Worm (Caenorhabditis elegans): Measurements from ENCODE around the gene nhr-257.
A peak's percentile ranks its signal among the peaks of the same experiment; 100 is the strongest.

nhr-257 gene

ce11 chrII:3877127-3877526 lies 24.4 kb downstream of the nhr-257 start, which contains the start of gene nep-3:
Gene nep-3 (minus strand): TSS chrII:3877227.
- TF ChIP-seq lim-6 (tag; optimal IDR thresholded peaks at IDR 0.05) (no peak), unc-86 (tag; optimal IDR thresholded peaks at IDR 0.05) (no peak), sox-2 (GFP tag; IDR thresholded peaks at IDR 0.05) (no peak), hlh-15 (tag; optimal IDR thresholded peaks at IDR 0.05) (no peak), ztf-16 (tag; optimal IDR thresholded peaks at IDR 0.05) (no peak), elt-4 (tag; optimal IDR thresholded peaks at IDR 0.05) (no peak), fax-1 (tag; optimal IDR thresholded peaks at IDR 0.05) (no peak), syd-9 (tag; optimal IDR thresholded peaks at IDR 0.05) (no peak), hlh-13 (GFP tag; optimal IDR thresholded peaks at IDR 0.05) (no peak), ref-2 (tag; optimal IDR thresholded peaks at IDR 0.05) (no peak)

- no peak for TF ChIP-seq ceh-14 (tag; optimal IDR thresholded peaks at IDR 0.05)
- no peak for TF ChIP-seq hlh-13 (GFP tag; optimal IDR thresholded peaks at IDR 0.05)
- peak; percentile 43 for TF ChIP-seq nfya-1 (tag; optimal IDR thresholded peaks at IDR 0.05)
- TF ChIP-seq ceh-24 (tag; optimal IDR thresholded peaks at IDR 0.05), result no peak
These were observed 25.1 kb downstream of the nhr-257 start, which contains the start of gene sdz-7 for ce11 chrII:3877874-3878273. Gene sdz-7 (minus strand): TSS chrII:3877974.

- TF ChIP-seq ttx-3 (tag; optimal IDR thresholded peaks at IDR 0.05), result no peak
- TF ChIP-seq pha-2 (tag; optimal IDR thresholded peaks at IDR 0.05), result no peak
- no peak for TF ChIP-seq npax-4 (tag; optimal IDR thresholded peaks at IDR 0.05)
- no peak for TF ChIP-seq ceh-18 (tag; optimal IDR thresholded peaks at IDR 0.05)
- TF ChIP-seq ceh-9 (tag; optimal IDR thresholded peaks at IDR 0.05), result no peak
- no peak for TF ChIP-seq Y22D7AL.16 (tag; optimal IDR thresholded peaks at IDR 0.05)
- no peak for TF ChIP-seq sdc-2 (tag; optimal IDR thresholded peaks at IDR 0.05)
- no peak for TF ChIP-seq pag-3 (tag; optimal IDR thresholded peaks at IDR 0.05; ENCODE audit: borderline replicate concordance)
These were observed 25.6 kb downstream of the nhr-257 start, which contains the start of gene srh-250 for ce11 chrII:3878330-3878729. Gene srh-250 (plus strand): TSS chrII:3878630.

DNA sequence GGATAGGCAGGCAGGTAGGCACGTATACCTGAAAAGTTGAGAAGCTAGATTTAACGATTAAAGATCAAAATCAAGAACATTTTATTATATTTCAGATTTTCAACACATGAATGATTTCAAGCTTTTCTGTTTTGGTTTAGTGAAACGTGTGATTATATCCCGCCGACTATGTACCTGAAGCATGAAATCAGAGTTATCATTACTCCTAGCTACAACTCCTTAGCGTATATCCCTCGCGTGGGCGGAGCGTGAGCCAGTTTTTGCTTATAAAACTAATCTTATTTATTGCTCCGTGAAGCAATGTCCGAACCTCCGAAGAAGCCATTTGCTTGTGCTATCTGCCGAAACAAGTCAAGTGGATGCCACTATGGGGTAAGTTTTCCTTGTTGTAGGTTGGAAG lies 27.2 kb downstream of the nhr-257 start, which contains the start of gene nhr-166:
nhr-166 (plus strand) TSS at position 301 of the 400 bp plus-strand sequence.
- TF ChIP-seq pros-1 (tag; optimal IDR thresholded peaks at IDR 0.05) (no peak), ceh-31 (tag; optimal IDR thresholded peaks at IDR 0.05) (no peak), eyg-1 (tag; optimal IDR thresholded peaks at IDR 0.05) (no peak), unc-55 (GFP tag; optimal IDR thresholded peaks at IDR 0.05) (no peak), fax-1 (tag; optimal IDR thresholded peaks at IDR 0.05) (no peak), T23F11.4 (GFP tag; optimal IDR thresholded peaks at IDR 0.05) (no peak), hlh-13 (GFP tag; optimal IDR thresholded peaks at IDR 0.05) (no peak), ceh-19 (GFP tag; optimal IDR thresholded peaks at IDR 0.05) (no peak), C38D4.7 (GFP tag; optimal IDR thresholded peaks at IDR 0.05) (no peak), sox-4 (tag; optimal IDR thresholded peaks at IDR 0.05) (no peak), ahr-1 (tag; optimal IDR thresholded peaks at IDR 0.05) (no peak)

ce11 chrII:3891124-3891523 lies 38.4 kb downstream of the nhr-257 start, which contains the start of gene F53C3.8:
Gene F53C3.8 (plus strand): TSS chrII:3891424.
- TF ChIP-seq zip-5 (tag; optimal IDR thresholded peaks at IDR 0.05) (no peak), ttx-3 (tag; optimal IDR thresholded peaks at IDR 0.05) (no peak)

ce11 chrII:3893911-3894310 lies 41.2 kb downstream of the nhr-257 start:
- TF ChIP-seq tbx-7 (tag; optimal IDR thresholded peaks at IDR 0.05) (no peak), pros-1 (tag; optimal IDR thresholded peaks at IDR 0.05) (no peak), unc-86 (tag; optimal IDR thresholded peaks at IDR 0.05) (no peak), ceh-19 (GFP tag; optimal IDR thresholded peaks at IDR 0.05) (no peak), Y22D7AL.16 (tag; optimal IDR thresholded peaks at IDR 0.05) (no peak), pag-3 (tag; optimal IDR thresholded peaks at IDR 0.05; ENCODE audit: borderline replicate concordance) (no peak), C38D4.7 (GFP tag; optimal IDR thresholded peaks at IDR 0.05) (no peak), hlh-6 (tag; optimal IDR thresholded peaks at IDR 0.05) (no peak), zip-5 (tag; optimal IDR thresholded peaks at IDR 0.05) (no peak), elt-4 (tag; optimal IDR thresholded peaks at IDR 0.05) (no peak), F13H6.1 (tag; optimal IDR thresholded peaks at IDR 0.05) (no peak), npax-4 (tag; optimal IDR thresholded peaks at IDR 0.05) (no peak), fkh-10 (GFP tag; optimal IDR thresholded peaks at IDR 0.05) (no peak), ceh-48 (tag; optimal IDR thresholded peaks at IDR 0.05) (no peak), C08G9.2 (tag; optimal IDR thresholded peaks at IDR 0.05) (no peak), unc-55 (GFP tag; optimal IDR thresholded peaks at IDR 0.05) (no peak)
